Fruit fly (Drosophila melanogaster): ENCODE results near the gene ND-42.
A peak's percentile ranks its signal among the peaks of the same experiment; 100 is the strongest.

Gene ND-42

dm6 chr3R:22039480-22039879, 12.0 kb downstream of the ND-42 start (continued):
- TF ChIP-seq cg (GFP tag; optimal IDR thresholded peaks at IDR 0.05): peak; percentile 55
- TF ChIP-seq B-H2 (GFP tag; optimal IDR thresholded peaks at IDR 0.05): no peak
- no peak for TF ChIP-seq MBD-R2 (GFP tag; IDR thresholded peaks at IDR 0.05)
- no peak for TF ChIP-seq CG17568 (GFP tag; optimal IDR thresholded peaks at IDR 0.05)
- TF ChIP-seq eve (GFP tag; optimal IDR thresholded peaks at IDR 0.05): no peak
- peak; percentile 58 for TF ChIP-seq ATbp (GFP tag; optimal IDR thresholded peaks at IDR 0.05)
- no peak for TF ChIP-seq CG12744 (GFP tag; optimal IDR thresholded peaks at IDR 0.05)
- peak; percentile 28 to 69 for TF ChIP-seq bsh (GFP tag; optimal IDR thresholded peaks at IDR 0.05)
- TF ChIP-seq CG14965 (GFP tag; optimal IDR thresholded peaks at IDR 0.05; ENCODE audit: borderline replicate concordance): no peak
- TF ChIP-seq CG18262 (tag; optimal IDR thresholded peaks at IDR 0.05): peak; percentile 55
- peak; percentile 55; the same call in 2 of the 3 replicates for TF ChIP-seq dysf (GFP tag; IDR thresholded peaks at IDR 0.05)
- no peak for TF ChIP-seq emc (GFP tag; optimal IDR thresholded peaks at IDR 0.05)
- TF ChIP-seq Ptx1 (GFP tag; IDR thresholded peaks at IDR 0.05): peak; percentile 75
- TF ChIP-seq Mrtf (GFP tag; IDR thresholded peaks at IDR 0.05): 0 out of 3 replicates have a peak, but pooled peaks have one; percentile 45
- no peak for TF ChIP-seq CG3163 (GFP tag; optimal IDR thresholded peaks at IDR 0.05)
- TF ChIP-seq gfzf (GFP tag; optimal IDR thresholded peaks at IDR 0.05): no peak
- no peak for TF ChIP-seq schlank (tag; optimal IDR thresholded peaks at IDR 0.05)
- TF ChIP-seq tio (GFP tag; optimal IDR thresholded peaks at IDR 0.05): no peak
- no peak for TF ChIP-seq Fer3 (tag; optimal IDR thresholded peaks at IDR 0.05)
- TF ChIP-seq CG2875 (GFP tag; optimal IDR thresholded peaks at IDR 0.05): peak; percentile 34
- no peak for TF ChIP-seq CG4328 (GFP tag; optimal IDR thresholded peaks at IDR 0.05)
- TF ChIP-seq CG2120 (GFP tag; optimal IDR thresholded peaks at IDR 0.05): peak; percentile 28
- TF ChIP-seq CG4360 (GFP tag; IDR thresholded peaks at IDR 0.05): peak; percentile 54
- TF ChIP-seq CG34224 (GFP tag; IDR thresholded peaks at IDR 0.05; ENCODE audit: partially characterized antibody): no peak
- TF ChIP-seq Oli (tag; optimal IDR thresholded peaks at IDR 0.05): peak; percentile 54
- TF ChIP-seq sisA (GFP tag; IDR thresholded peaks at IDR 0.05): peak; percentile 59
- peak; percentile 33 for TF ChIP-seq pum (GFP tag; optimal IDR thresholded peaks at IDR 0.05)
- TF ChIP-seq CG15269 (tag; optimal IDR thresholded peaks at IDR 0.05): no peak
- TF ChIP-seq CG11696 (GFP tag; IDR thresholded peaks at IDR 0.05): no peak
- peak in 1 of 2 experiments; percentile 67 for TF ChIP-seq Hr51 (GFP tag; optimal IDR thresholded peaks at IDR 0.05)
- no peak for TF ChIP-seq CG16815 (GFP tag; optimal IDR thresholded peaks at IDR 0.05)
- TF ChIP-seq CG6654 (GFP tag; optimal IDR thresholded peaks at IDR 0.05): no peak
- TF ChIP-seq CG1233 (GFP tag; optimal IDR thresholded peaks at IDR 0.05): peak; percentile 24
- TF ChIP-seq CG4730 (GFP tag; IDR thresholded peaks at IDR 0.05): peak; percentile 54
- peak in 1 of 2 experiments; percentile 62 for TF ChIP-seq Hr78 (GFP tag; optimal IDR thresholded peaks at IDR 0.05)
- TF ChIP-seq lilli (GFP tag; optimal IDR thresholded peaks at IDR 0.05): peak; percentile 36
- TF ChIP-seq Ada2b (GFP tag; IDR thresholded peaks at IDR 0.05): peak; percentile 66
- TF ChIP-seq Mes4 (GFP tag; optimal IDR thresholded peaks at IDR 0.05): no peak
- peak; percentile 11 for TF ChIP-seq CG2202 (tag; optimal IDR thresholded peaks at IDR 0.05)
- peak; percentile 4 for TF ChIP-seq CG10209 (GFP tag; optimal IDR thresholded peaks at IDR 0.05)
- TF ChIP-seq CG17385 (GFP tag; optimal IDR thresholded peaks at IDR 0.05): peak; percentile 44
- TF ChIP-seq Sin3A (optimal IDR thresholded peaks at IDR 0.05): no peak
- peak; percentile 63 for TF ChIP-seq ranshi (GFP tag; IDR thresholded peaks at IDR 0.05)
- TF ChIP-seq H2.0 (GFP tag; IDR thresholded peaks at IDR 0.05): peak; percentile 71
- TF ChIP-seq Rfx (GFP tag; IDR thresholded peaks at IDR 0.05): 0 out of 2 replicates have a peak, but pooled peaks have one; percentile 21
- TF ChIP-seq CG14050 (GFP tag; IDR thresholded peaks at IDR 0.05): peak; percentile 44; the same call in 1 of the 3 replicates
- TF ChIP-seq ewg (GFP tag; optimal IDR thresholded peaks at IDR 0.05): peak; percentile 32
- no peak for TF ChIP-seq zen2 (GFP tag; IDR thresholded peaks at IDR 0.05; ENCODE audit: partially characterized antibody)
- 0 out of 2 replicates have a peak, but pooled peaks have one; percentile 5 for TF ChIP-seq NFAT (GFP tag; IDR thresholded peaks at IDR 0.05)
- TF ChIP-seq CG4282 (GFP tag; optimal IDR thresholded peaks at IDR 0.05): no peak
- TF ChIP-seq CG33213 (GFP tag; optimal IDR thresholded peaks at IDR 0.05): no peak

Data from whole organism, embryonic.